Worm (Caenorhabditis elegans): ENCODE measurements around the gene Y53F4B.5.

The Y53F4B.5 gene

ce11 chrII:14983909-14984308, at the start of gene Y53F4B.5:
TSS of gene Y53F4B.5 (minus strand) at chrII:14984009.
- TF ChIP-seq mef-2 (tag; optimal IDR thresholded peaks at IDR 0.05) (no peak), sup-37 (GFP tag; optimal IDR thresholded peaks at IDR 0.05) (no peak), C04F5.9 (tag; optimal IDR thresholded peaks at IDR 0.05) (no peak), unc-130 (tag; optimal IDR thresholded peaks at IDR 0.05) (no peak), F16B12.6 (tag; optimal IDR thresholded peaks at IDR 0.05) (no peak)

- TF ChIP-seq grh-1 (GFP tag; IDR thresholded peaks at IDR 0.05) (no peak), nhr-12 (tag; optimal IDR thresholded peaks at IDR 0.05) (no peak), mab-9 (GFP tag; IDR thresholded peaks at IDR 0.05) (no peak), vab-15 (tag; optimal IDR thresholded peaks at IDR 0.05) (no peak), lin-13 (GFP tag; optimal IDR thresholded peaks at IDR 0.05) (no peak), nhr-71 (tag; optimal IDR thresholded peaks at IDR 0.05) (no peak), unc-86 (tag; optimal IDR thresholded peaks at IDR 0.05) (no peak), lin-15B (tag; optimal IDR thresholded peaks at IDR 0.05) (no peak), elt-2 (tag; optimal IDR thresholded peaks at IDR 0.05) (no peak), pag-3 (tag; optimal IDR thresholded peaks at IDR 0.05; ENCODE audit: borderline replicate concordance, insufficient read depth) (no peak), C34B4.2 (tag; optimal IDR thresholded peaks at IDR 0.05) (no peak), efl-3 (GFP tag; optimal IDR thresholded peaks at IDR 0.05) (no peak), C16A3.4 (tag; optimal IDR thresholded peaks at IDR 0.05) (no peak), zip-4 (GFP tag; optimal IDR thresholded peaks at IDR 0.05) (no peak), egl-27 (tag; optimal IDR thresholded peaks at IDR 0.05) (no peak), unc-62 (GFP tag; optimal IDR thresholded peaks at IDR 0.05) (no peak), rnt-1 (tag; optimal IDR thresholded peaks at IDR 0.05) (no peak), ztf-4 (tag; optimal IDR thresholded peaks at IDR 0.05) (no peak)
Observed at ce11 chrII:15026389-15026788, 42.6 kb upstream of the Y53F4B.5 start.

ce11 chrII:15025599-15026164, 41.9 kb upstream of the Y53F4B.5 start, which contains the start of gene cmtr-1:
TSS of gene cmtr-1 (plus strand) at chrII:15026114.
- TF ChIP-seq unc-30 (tag; optimal IDR thresholded peaks at IDR 0.05) (no peak), snpc-4 (tag; optimal IDR thresholded peaks at IDR 0.05) (peak; percentile 100), C04F5.9 (tag; optimal IDR thresholded peaks at IDR 0.05) (peak; percentile 91), fkh-8 (tag; optimal IDR thresholded peaks at IDR 0.05) (peak; percentile 97), lin-15B (tag; optimal IDR thresholded peaks at IDR 0.05) (peak; percentile 91), lsy-2 (tag; optimal IDR thresholded peaks at IDR 0.05) (peak; percentile 92 to 96), Y116A8C.19 (tag; optimal IDR thresholded peaks at IDR 0.05; ENCODE audit: borderline replicate concordance) (peak; percentile 66), dsc-1 (tag; optimal IDR thresholded peaks at IDR 0.05) (peak; percentile 99), lin-39 (tag; optimal IDR thresholded peaks at IDR 0.05) (peak; percentile 95), nhr-28 (tag; optimal IDR thresholded peaks at IDR 0.05) (no peak), nhr-77 (tag; optimal IDR thresholded peaks at IDR 0.05) (peak; percentile 99), tbx-2 (tag; optimal IDR thresholded peaks at IDR 0.05) (peak; percentile 98), irx-1 (tag; optimal IDR thresholded peaks at IDR 0.05) (peak; percentile 96), C16A3.4 (tag; optimal IDR thresholded peaks at IDR 0.05) (peak; percentile 96), fos-1 (tag; optimal IDR thresholded peaks at IDR 0.05) (peak; percentile 94), nhr-85 (tag) (peak; percentile 99), rnt-1 (tag; optimal IDR thresholded peaks at IDR 0.05) (peak; percentile 97), ceh-82 (tag; optimal IDR thresholded peaks at IDR 0.05) (peak; percentile 95 to 97 (median 96)), snu-23 (GFP tag; optimal IDR thresholded peaks at IDR 0.05) (peak; percentile 99), hlh-4 (tag; optimal IDR thresholded peaks at IDR 0.05) (peak; percentile 27), nhr-20 (tag; optimal IDR thresholded peaks at IDR 0.05) (peak; percentile 99), skn-1 (tag; optimal IDR thresholded peaks at IDR 0.05) (peak; percentile 85), C34B4.2 (tag; optimal IDR thresholded peaks at IDR 0.05) (peak; percentile 86), swsn-7 (tag; optimal IDR thresholded peaks at IDR 0.05) (peak; percentile 99), mdl-1 (tag; optimal IDR thresholded peaks at IDR 0.05) (peak; percentile 57 to 88), sup-37 (GFP tag; optimal IDR thresholded peaks at IDR 0.05) (peak; percentile 98), ztf-4 (tag; optimal IDR thresholded peaks at IDR 0.05) (peak; percentile 97), sptf-1 (tag; optimal IDR thresholded peaks at IDR 0.05) (no peak), tlp-1 (tag; optimal IDR thresholded peaks at IDR 0.05) (no peak), egl-13 (tag; optimal IDR thresholded peaks at IDR 0.05) (peak; percentile 97), unc-98 (GFP tag; IDR thresholded peaks at IDR 0.05) (peak; percentile 70), dpl-1 (GFP tag; optimal IDR thresholded peaks at IDR 0.05) (peak; percentile 85 to 91 (median 89)), unc-62 (GFP tag; optimal IDR thresholded peaks at IDR 0.05) (no peak), sox-4 (tag; optimal IDR thresholded peaks at IDR 0.05) (peak; percentile 92)

Data from whole organism, L1 larva.